Fruit fly (Drosophila melanogaster): Measurements from ENCODE around the gene SmD1.

SmD1 gene

dm6 chr3L:12735707-12736106 is 1.3 kb upstream of the SmD1 start:
- TF ChIP-seq CG8478 (optimal IDR thresholded peaks at IDR 0.05) (no peak), usp (GFP tag; optimal IDR thresholded peaks at IDR 0.05) (no peak), Dll (optimal IDR thresholded peaks at IDR 0.05) (no peak), pan (optimal IDR thresholded peaks at IDR 0.05) (no peak), EcR (GFP tag; optimal IDR thresholded peaks at IDR 0.05) (no peak), psq (optimal IDR thresholded peaks at IDR 0.05) (no peak)

- TF ChIP-seq CG8478 (optimal IDR thresholded peaks at IDR 0.05): no peak
- TF ChIP-seq pan (optimal IDR thresholded peaks at IDR 0.05): no peak
- TF ChIP-seq Dll (optimal IDR thresholded peaks at IDR 0.05): no peak
- TF ChIP-seq usp (GFP tag; optimal IDR thresholded peaks at IDR 0.05): no peak
- TF ChIP-seq EcR (GFP tag; optimal IDR thresholded peaks at IDR 0.05): no peak
- no peak for TF ChIP-seq psq (optimal IDR thresholded peaks at IDR 0.05)
Observed at dm6 chr3L:12732742-12733141, 1.7 kb downstream of the SmD1 start.

- no peak for TF ChIP-seq pan (optimal IDR thresholded peaks at IDR 0.05)
- no peak for TF ChIP-seq usp (GFP tag; optimal IDR thresholded peaks at IDR 0.05)
- no peak for TF ChIP-seq CG8478 (optimal IDR thresholded peaks at IDR 0.05)
- no peak for TF ChIP-seq Dll (optimal IDR thresholded peaks at IDR 0.05)
- no peak for TF ChIP-seq EcR (GFP tag; optimal IDR thresholded peaks at IDR 0.05)
- TF ChIP-seq psq (optimal IDR thresholded peaks at IDR 0.05): no peak
Observed at dm6 chr3L:12729601-12730000, 4.8 kb downstream of the SmD1 start.

dm6 chr3L:12727212-12727611 is 7.2 kb downstream of the SmD1 start:
- TF ChIP-seq Dll (optimal IDR thresholded peaks at IDR 0.05) (no peak), CG8478 (optimal IDR thresholded peaks at IDR 0.05) (no peak)

- no peak for TF ChIP-seq CG8478 (optimal IDR thresholded peaks at IDR 0.05)
- no peak for TF ChIP-seq Dll (optimal IDR thresholded peaks at IDR 0.05)
- no peak for TF ChIP-seq psq (optimal IDR thresholded peaks at IDR 0.05)
- no peak for TF ChIP-seq EcR (GFP tag; optimal IDR thresholded peaks at IDR 0.05)
- TF ChIP-seq pan (optimal IDR thresholded peaks at IDR 0.05): no peak
- TF ChIP-seq usp (GFP tag; optimal IDR thresholded peaks at IDR 0.05): no peak
Observed at dm6 chr3L:12725749-12726148, 8.7 kb downstream of the SmD1 start.

dm6 chr3L:12720699-12721098 is 13.7 kb downstream of the SmD1 start:
- no peak for TF ChIP-seq Dll (optimal IDR thresholded peaks at IDR 0.05)
- TF ChIP-seq CG8478 (optimal IDR thresholded peaks at IDR 0.05): no peak

- TF ChIP-seq pan (optimal IDR thresholded peaks at IDR 0.05) (no peak), CG8478 (optimal IDR thresholded peaks at IDR 0.05) (no peak), EcR (GFP tag; optimal IDR thresholded peaks at IDR 0.05) (no peak), Dll (optimal IDR thresholded peaks at IDR 0.05) (no peak)
Observed at dm6 chr3L:12717621-12718020, 16.8 kb downstream of the SmD1 start.

- no peak for TF ChIP-seq psq (optimal IDR thresholded peaks at IDR 0.05)
- TF ChIP-seq EcR (GFP tag; optimal IDR thresholded peaks at IDR 0.05): no peak
- no peak for TF ChIP-seq pan (optimal IDR thresholded peaks at IDR 0.05)
- no peak for TF ChIP-seq usp (GFP tag; optimal IDR thresholded peaks at IDR 0.05)
- no peak for TF ChIP-seq Dll (optimal IDR thresholded peaks at IDR 0.05)
- TF ChIP-seq CG8478 (optimal IDR thresholded peaks at IDR 0.05): no peak
Observed at dm6 chr3L:12716661-12717060, 17.8 kb downstream of the SmD1 start.

- TF ChIP-seq EcR (GFP tag; optimal IDR thresholded peaks at IDR 0.05) (no peak), Dll (optimal IDR thresholded peaks at IDR 0.05) (no peak), usp (GFP tag; optimal IDR thresholded peaks at IDR 0.05) (no peak), psq (optimal IDR thresholded peaks at IDR 0.05) (no peak), CG8478 (optimal IDR thresholded peaks at IDR 0.05) (no peak), pan (optimal IDR thresholded peaks at IDR 0.05) (no peak)
Observed at dm6 chr3L:12714588-12715196, 19.7 kb downstream of the SmD1 start.

- TF ChIP-seq EcR (GFP tag; optimal IDR thresholded peaks at IDR 0.05) (no peak), psq (optimal IDR thresholded peaks at IDR 0.05) (no peak), CG8478 (optimal IDR thresholded peaks at IDR 0.05) (no peak), pan (optimal IDR thresholded peaks at IDR 0.05) (no peak), usp (GFP tag; optimal IDR thresholded peaks at IDR 0.05) (no peak), Dll (optimal IDR thresholded peaks at IDR 0.05) (no peak)
Observed at dm6 chr3L:12711418-12711817, 23.0 kb downstream of the SmD1 start.

dm6 chr3L:12706456-12706855 is 28.0 kb downstream of the SmD1 start:
- no peak for TF ChIP-seq CG8478 (optimal IDR thresholded peaks at IDR 0.05)
- TF ChIP-seq EcR (GFP tag; optimal IDR thresholded peaks at IDR 0.05): no peak
- TF ChIP-seq usp (GFP tag; optimal IDR thresholded peaks at IDR 0.05): no peak
- no peak for TF ChIP-seq pan (optimal IDR thresholded peaks at IDR 0.05)
- TF ChIP-seq Dll (optimal IDR thresholded peaks at IDR 0.05): no peak
- no peak for TF ChIP-seq psq (optimal IDR thresholded peaks at IDR 0.05)

- TF ChIP-seq pan (optimal IDR thresholded peaks at IDR 0.05) (no peak), Dll (optimal IDR thresholded peaks at IDR 0.05) (no peak), EcR (GFP tag; optimal IDR thresholded peaks at IDR 0.05) (no peak), psq (optimal IDR thresholded peaks at IDR 0.05) (no peak), usp (GFP tag; optimal IDR thresholded peaks at IDR 0.05) (no peak), CG8478 (optimal IDR thresholded peaks at IDR 0.05) (no peak)
Observed at dm6 chr3L:12705377-12705776, 29.0 kb downstream of the SmD1 start.

- TF ChIP-seq pan (optimal IDR thresholded peaks at IDR 0.05) (no peak), CG8478 (optimal IDR thresholded peaks at IDR 0.05) (no peak), EcR (GFP tag; optimal IDR thresholded peaks at IDR 0.05) (no peak), usp (GFP tag; optimal IDR thresholded peaks at IDR 0.05) (no peak)
Observed at dm6 chr3L:12704335-12704734, 30.1 kb downstream of the SmD1 start.
